Fruit fly (Drosophila melanogaster) whole organism, prepupa: ENCODE data around the gene knk.

Experiments used
- CG34406 ChIP-seq: fragments of 200-800 bp; sonication (Bioruptor generic); optimal IDR thresholded peaks from 3 replicates; lab custom pipeline; 2016; ENCODE audit warnings: missing biosample characterization, missing genetic modification characterization
- CG6276 ChIP-seq: fragments of 200-800 bp; sonication (Bioruptor generic); optimal IDR thresholded peaks from 2 replicates; lab custom pipeline; 2017; ENCODE audit warnings: missing biosample characterization, mild to moderate bottlenecking, missing genetic modification characterization
- CG8632 ChIP-seq: fragments of 200-800 bp; sonication (Bioruptor generic); optimal IDR thresholded peaks from 3 replicates; lab custom pipeline; 2016; ENCODE audit warnings: missing biosample characterization, missing genetic modification characterization
- Hr38 ChIP-seq: sonication (Bioruptor generic); optimal IDR thresholded peaks from 2 replicates; lab custom pipeline; 2016; ENCODE audit warnings: missing biosample characterization, missing genetic modification characterization
- Hr39 ChIP-seq: fragments of 200-800 bp; sonication (Bioruptor generic); optimal IDR thresholded peaks from 2 replicates; lab custom pipeline; 2016; ENCODE audit warnings: missing biosample characterization, missing genetic modification characterization
- Met ChIP-seq: fragments of 200-800 bp; sonication (Bioruptor generic); optimal IDR thresholded peaks from 3 replicates; lab custom pipeline; 2016; ENCODE audit warnings: missing biosample characterization, missing genetic modification characterization
- Sox102F ChIP-seq: fragments of 200-800 bp; sonication (Bioruptor generic); optimal IDR thresholded peaks from 2 replicates; lab custom pipeline; 2016; ENCODE audit warnings: missing biosample characterization, mild to moderate bottlenecking, missing genetic modification characterization
- Sox15 ChIP-seq: fragments of 200-800 bp; sonication (Bioruptor generic); optimal IDR thresholded peaks from 3 replicates; lab custom pipeline; 2016; ENCODE audit warnings: missing biosample characterization, missing genetic modification characterization
- achi ChIP-seq: fragments of 200-800 bp; sonication (Bioruptor generic); optimal IDR thresholded peaks from 3 replicates; lab custom pipeline; 2016; ENCODE audit warnings: missing biosample characterization, missing genetic modification characterization
- cyc ChIP-seq: fragments of 200-800 bp; sonication (Bioruptor generic); optimal IDR thresholded peaks from 3 replicates; lab custom pipeline; 2016; ENCODE audit warnings: missing biosample characterization, missing genetic modification characterization

- TF ChIP-seq CG6276 (peak; percentile 12), CG34406 (GFP tag; lab: Kevin White, UChicago) (no peak), achi (GFP tag; lab: Kevin White, UChicago) (no peak), Hr39 (GFP tag; lab: Kevin White, UChicago) (no peak), CG8632 (GFP tag; lab: Kevin White, UChicago) (no peak), Hr38 (no peak), cyc (GFP tag; lab: Kevin White, UChicago) (no peak), Sox15 (GFP tag; lab: Kevin White, UChicago) (no peak), Sox102F (GFP tag; lab: Kevin White, UChicago) (no peak), Met (GFP tag; lab: Kevin White, UChicago) (no peak)
Measured at dm6 chr3R:10093252-10094030, 32.0 kb downstream of the knk start.
